Worm (Caenorhabditis elegans): Measurements from ENCODE around the gene ztf-1.

ztf-1 gene

ce11 chrIII:8809245-8809971, 17.3 kb upstream of the ztf-1 start, which contains the start of gene prx-19:
Gene prx-19 (minus strand): TSS chrIII:8809295.
- peak; percentile 45 for TF ChIP-seq cog-1 (tag; optimal IDR thresholded peaks at IDR 0.05)
- TF ChIP-seq tab-1 (GFP tag; IDR thresholded peaks at IDR 0.05): no peak
- no peak for TF ChIP-seq flt-1 (GFP tag; IDR thresholded peaks at IDR 0.05)

- TF ChIP-seq klf-2 (GFP tag; conservative IDR thresholded peaks at IDR 0.05): no peak
- TF ChIP-seq tab-1 (GFP tag; IDR thresholded peaks at IDR 0.05): no peak
- no peak for TF ChIP-seq cog-1 (tag; optimal IDR thresholded peaks at IDR 0.05)
- TF ChIP-seq med-1 (GFP tag; optimal IDR thresholded peaks at IDR 0.05; ENCODE audit: insufficient read depth): no peak
- TF ChIP-seq ztf-29 (GFP tag; IDR thresholded peaks at IDR 0.05): no peak
- TF ChIP-seq ref-1 (GFP tag; conservative IDR thresholded peaks at IDR 0.05): no peak
- TF ChIP-seq flt-1 (GFP tag; IDR thresholded peaks at IDR 0.05): no peak
- TF ChIP-seq T22C8.4 (GFP tag; IDR thresholded peaks at IDR 0.05): no peak
- no peak for TF ChIP-seq ztf-23 (GFP tag; IDR thresholded peaks at IDR 0.05)
Measured at ce11 chrIII:8807246-8807645, 15.1 kb upstream of the ztf-1 start, which contains the start of gene F54F2.7. Gene F54F2.7 (minus strand): TSS chrIII:8807346.

- TF ChIP-seq ztf-23 (GFP tag; IDR thresholded peaks at IDR 0.05): no peak
- TF ChIP-seq tab-1 (GFP tag; IDR thresholded peaks at IDR 0.05): no peak
- no peak for TF ChIP-seq cog-1 (tag; optimal IDR thresholded peaks at IDR 0.05)
- TF ChIP-seq med-1 (GFP tag; optimal IDR thresholded peaks at IDR 0.05; ENCODE audit: insufficient read depth): no peak
- no peak for TF ChIP-seq klf-2 (GFP tag; conservative IDR thresholded peaks at IDR 0.05)
- no peak for TF ChIP-seq flt-1 (GFP tag; IDR thresholded peaks at IDR 0.05)
- TF ChIP-seq ref-1 (GFP tag; conservative IDR thresholded peaks at IDR 0.05): no peak
- TF ChIP-seq T22C8.4 (GFP tag; IDR thresholded peaks at IDR 0.05): no peak
- TF ChIP-seq ztf-29 (GFP tag; IDR thresholded peaks at IDR 0.05): no peak
Measured at ce11 chrIII:8805815-8806214, 13.7 kb upstream of the ztf-1 start.

ce11 chrIII:8801864-8802818, 10.0 kb upstream of the ztf-1 start:
- TF ChIP-seq ztf-29 (GFP tag; IDR thresholded peaks at IDR 0.05) (peak; percentile 71), flt-1 (GFP tag; IDR thresholded peaks at IDR 0.05) (peak; percentile 78), cog-1 (tag; optimal IDR thresholded peaks at IDR 0.05) (peak; percentile 98), klf-2 (GFP tag; conservative IDR thresholded peaks at IDR 0.05) (no peak), ztf-23 (GFP tag; IDR thresholded peaks at IDR 0.05) (no peak)

- TF ChIP-seq cog-1 (tag; optimal IDR thresholded peaks at IDR 0.05) (no peak), ztf-23 (GFP tag; IDR thresholded peaks at IDR 0.05) (0 out of 2 replicates have a peak, but pooled peaks have one; percentile 46)
Measured at ce11 chrIII:8801352-8801863, 9.3 kb upstream of the ztf-1 start.

ce11 chrIII:8800796-8801083, 8.6 kb upstream of the ztf-1 start:
- TF ChIP-seq med-1 (GFP tag; optimal IDR thresholded peaks at IDR 0.05; ENCODE audit: insufficient read depth) (no peak), ztf-23 (GFP tag; IDR thresholded peaks at IDR 0.05) (no peak), klf-2 (GFP tag; conservative IDR thresholded peaks at IDR 0.05) (no peak), T22C8.4 (GFP tag; IDR thresholded peaks at IDR 0.05) (no peak), cog-1 (tag; optimal IDR thresholded peaks at IDR 0.05) (no peak), ref-1 (GFP tag; conservative IDR thresholded peaks at IDR 0.05) (no peak), tab-1 (GFP tag; IDR thresholded peaks at IDR 0.05) (no peak)

- TF ChIP-seq T22C8.4 (GFP tag; IDR thresholded peaks at IDR 0.05): no peak
- TF ChIP-seq tab-1 (GFP tag; IDR thresholded peaks at IDR 0.05): 0 out of 2 replicates have a peak, but pooled peaks have one; percentile 33
- no peak for TF ChIP-seq ztf-29 (GFP tag; IDR thresholded peaks at IDR 0.05)
- no peak for TF ChIP-seq klf-2 (GFP tag; conservative IDR thresholded peaks at IDR 0.05)
- TF ChIP-seq flt-1 (GFP tag; IDR thresholded peaks at IDR 0.05): peak; percentile 65; the same call in 1 of the 2 replicates
- no peak; the same call in 1 of the 2 replicates for TF ChIP-seq ztf-23 (GFP tag; IDR thresholded peaks at IDR 0.05)
- TF ChIP-seq ref-1 (GFP tag; conservative IDR thresholded peaks at IDR 0.05): no peak
- peak; percentile 94 for TF ChIP-seq cog-1 (tag; optimal IDR thresholded peaks at IDR 0.05)
Measured at ce11 chrIII:8799964-8800795, 8.0 kb upstream of the ztf-1 start, which contains the start of gene F54F2.6. Gene F54F2.6 (minus strand): TSS chrIII:8800701.

ce11 chrIII:8797211-8797733, 5.1 kb upstream of the ztf-1 start:
- TF ChIP-seq med-1 (GFP tag; optimal IDR thresholded peaks at IDR 0.05; ENCODE audit: insufficient read depth) (no peak), T22C8.4 (GFP tag; IDR thresholded peaks at IDR 0.05) (no peak), flt-1 (GFP tag; IDR thresholded peaks at IDR 0.05) (0 out of 2 replicates have a peak, but pooled peaks have one; percentile 16)

ce11 chrIII:8795595-8796141, 3.5 kb upstream of the ztf-1 start:
- TF ChIP-seq ztf-23 (GFP tag; IDR thresholded peaks at IDR 0.05) (no peak), tab-1 (GFP tag; IDR thresholded peaks at IDR 0.05) (no peak), med-1 (GFP tag; optimal IDR thresholded peaks at IDR 0.05; ENCODE audit: insufficient read depth) (no peak), T22C8.4 (GFP tag; IDR thresholded peaks at IDR 0.05) (peak; percentile 68), cog-1 (tag; optimal IDR thresholded peaks at IDR 0.05) (peak; percentile 82), klf-2 (GFP tag; conservative IDR thresholded peaks at IDR 0.05) (no peak)
